Worm (Caenorhabditis elegans) whole organism, midembryonic: ENCODE results near the gene ZC443.7.

Source experiments
- T22C8.4 ChIP-seq: fragments of 200-800 bp; sonication (Bioruptor generic); IDR thresholded peaks from 2 replicates; pipeline ENCODE4 v1.3.6; 2022; ENCODE audit warnings: missing genetic modification characterization, missing compliant biosample characterization
- cog-1 ChIP-seq: sonication (generic microtip); optimal IDR thresholded peaks from 2 replicates; lab custom pipeline; 2016; ENCODE audit warnings: missing genetic modification characterization, missing compliant biosample characterization
- flt-1 ChIP-seq: fragments of 200-800 bp; sonication (Bioruptor generic); IDR thresholded peaks from 2 replicates; pipeline ENCODE4 v1.3.6; 2022; ENCODE audit warnings: missing genetic modification characterization, missing compliant biosample characterization
- klf-2 ChIP-seq: fragments of 200-800 bp; sonication (Bioruptor generic); conservative IDR thresholded peaks from 2 replicates; pipeline ENCODE4 v1.3.6; 2022; ENCODE audit warnings: missing genetic modification reagents, missing genetic modification characterization, missing compliant biosample characterization
- med-1 ChIP-seq: sonication (generic microtip); optimal IDR thresholded peaks from 2 replicates; lab custom pipeline; 2017; ENCODE audit warnings: missing genetic modification characterization, mild to moderate bottlenecking, missing compliant biosample characterization, antibody characterized with exemption, missing genetic modification reagents; ENCODE audit not compliant: insufficient read depth
- ref-1 ChIP-seq: fragments of 200-800 bp; sonication (Bioruptor generic); conservative IDR thresholded peaks from 2 replicates; pipeline ENCODE4 v1.3.6; 2022; ENCODE audit warnings: missing genetic modification reagents, missing genetic modification characterization, missing compliant biosample characterization
- tab-1 ChIP-seq: fragments of 200-800 bp; sonication (Bioruptor generic); IDR thresholded peaks from 2 replicates; pipeline ENCODE4 v1.3.6; 2022; ENCODE audit warnings: missing genetic modification characterization, missing compliant biosample characterization
- ztf-23 ChIP-seq: fragments of 200-800 bp; sonication (Bioruptor generic); IDR thresholded peaks from 2 replicates; pipeline ENCODE4 v1.3.6; 2022; ENCODE audit warnings: missing genetic modification reagents, missing genetic modification characterization, missing compliant biosample characterization
- ztf-29 ChIP-seq: fragments of 200-800 bp; sonication (Bioruptor generic); IDR thresholded peaks from 2 replicates; pipeline ENCODE4 v1.3.6; 2022; ENCODE audit warnings: missing genetic modification reagents, missing genetic modification characterization, missing compliant biosample characterization

Gene ZC443.7

ce11 chrV:12806190-12806589, at the start of gene ZC443.7:
TSS of gene ZC443.7 (plus strand) at chrV:12806490.
- TF ChIP-seq tab-1 (GFP tag; lab: Robert Waterston, UW): no peak
- TF ChIP-seq ztf-29 (GFP tag; lab: Robert Waterston, UW): no peak
- TF ChIP-seq klf-2 (GFP tag; lab: Robert Waterston, UW): no peak
- TF ChIP-seq T22C8.4: no peak
- no peak for TF ChIP-seq cog-1 (tag; lab: Kevin White, UChicago)
- no peak for TF ChIP-seq med-1 (GFP tag; lab: Kevin White, UChicago)
- TF ChIP-seq flt-1 (GFP tag; lab: Robert Waterston, UW): no peak
- TF ChIP-seq ztf-23 (GFP tag; lab: Robert Waterston, UW): no peak
- TF ChIP-seq ref-1: no peak

- TF ChIP-seq T22C8.4: no peak
- no peak for TF ChIP-seq ref-1
- TF ChIP-seq klf-2 (GFP tag; lab: Robert Waterston, UW): no peak
- TF ChIP-seq flt-1 (GFP tag; lab: Robert Waterston, UW): no peak
Observed at ce11 chrV:12759660-12760059, 46.6 kb upstream of the ZC443.7 start, which contains the start of gene papl-1. TSS of gene papl-1 (minus strand) at chrV:12759760.

ce11 chrV:12760913-12761312, 45.4 kb upstream of the ZC443.7 start, which contains the start of gene F18E2.15:
TSS of gene F18E2.15 (minus strand) at chrV:12761013.
- TF ChIP-seq klf-2 (GFP tag; lab: Robert Waterston, UW) (no peak), ref-1 (no peak), ztf-23 (GFP tag; lab: Robert Waterston, UW) (no peak)

ce11 chrV:12763291-12763995, 42.8 kb upstream of the ZC443.7 start, which contains the start of the genes abcf-1 and scc-3:
TSS of gene abcf-1 (minus strand) at chrV:12763375.
TSS of gene scc-3 (plus strand) at chrV:12763945.
- TF ChIP-seq T22C8.4 (no peak), ztf-23 (GFP tag; lab: Robert Waterston, UW) (no peak), flt-1 (GFP tag; lab: Robert Waterston, UW) (no peak)

ce11 chrV:12768946-12769345, 37.3 kb upstream of the ZC443.7 start, which contains the start of gene srt-43:
TSS of gene srt-43 (plus strand) at chrV:12769246.
- TF ChIP-seq T22C8.4 (no peak), ztf-23 (GFP tag; lab: Robert Waterston, UW) (no peak), ref-1 (no peak), ztf-29 (GFP tag; lab: Robert Waterston, UW) (no peak), klf-2 (GFP tag; lab: Robert Waterston, UW) (no peak), cog-1 (tag; lab: Kevin White, UChicago) (no peak), med-1 (GFP tag; lab: Kevin White, UChicago) (no peak), flt-1 (GFP tag; lab: Robert Waterston, UW) (no peak), tab-1 (GFP tag; lab: Robert Waterston, UW) (no peak)

ce11 chrV:12773222-12773621, 33.1 kb upstream of the ZC443.7 start, which contains the start of gene ZC455.1:
TSS of gene ZC455.1 (plus strand) at chrV:12773522.
- TF ChIP-seq med-1 (GFP tag; lab: Kevin White, UChicago): no peak
- TF ChIP-seq tab-1 (GFP tag; lab: Robert Waterston, UW): no peak
- TF ChIP-seq cog-1 (tag; lab: Kevin White, UChicago): no peak

- TF ChIP-seq med-1 (GFP tag; lab: Kevin White, UChicago): no peak
- TF ChIP-seq ref-1: no peak
- TF ChIP-seq ztf-29 (GFP tag; lab: Robert Waterston, UW): no peak
- TF ChIP-seq ztf-23 (GFP tag; lab: Robert Waterston, UW): no peak
Observed at ce11 chrV:12773852-12774251, 32.4 kb upstream of the ZC443.7 start.

- TF ChIP-seq flt-1 (GFP tag; lab: Robert Waterston, UW): peak; percentile 97
- TF ChIP-seq ref-1: peak; percentile 90
- peak; percentile 97 for TF ChIP-seq ztf-23 (GFP tag; lab: Robert Waterston, UW)
- peak; percentile 93 for TF ChIP-seq T22C8.4
- TF ChIP-seq klf-2 (GFP tag; lab: Robert Waterston, UW): peak; percentile 98
- TF ChIP-seq med-1 (GFP tag; lab: Kevin White, UChicago): peak; percentile 67
- peak; percentile 58 for TF ChIP-seq cog-1 (tag; lab: Kevin White, UChicago)
- peak; percentile 96 for TF ChIP-seq ztf-29 (GFP tag; lab: Robert Waterston, UW)
- peak; percentile 96 for TF ChIP-seq tab-1 (GFP tag; lab: Robert Waterston, UW)
Observed at ce11 chrV:12780248-12780647, 26.0 kb upstream of the ZC443.7 start.

ce11 chrV:12784861-12785260, 21.4 kb upstream of the ZC443.7 start, which contains the start of gene sre-20:
TSS of gene sre-20 (minus strand) at chrV:12784961.
- no peak for TF ChIP-seq T22C8.4

- TF ChIP-seq ref-1 (no peak), tab-1 (GFP tag; lab: Robert Waterston, UW) (no peak), ztf-29 (GFP tag; lab: Robert Waterston, UW) (no peak), ztf-23 (GFP tag; lab: Robert Waterston, UW) (no peak), T22C8.4 (no peak), flt-1 (GFP tag; lab: Robert Waterston, UW) (no peak), med-1 (GFP tag; lab: Kevin White, UChicago) (no peak), klf-2 (GFP tag; lab: Robert Waterston, UW) (no peak), cog-1 (tag; lab: Kevin White, UChicago) (no peak)
Observed at ce11 chrV:12786340-12786739, 19.9 kb upstream of the ZC443.7 start.
